Worm (Caenorhabditis elegans): Measurements from ENCODE around the gene C18F10.7.

ce11 chrIII:6251511-6251910, 26.6 kb downstream of the C18F10.7 start, which contains the start of gene amdh-1:
- no peak for TF ChIP-seq php-3 (GFP tag; IDR thresholded peaks at IDR 0.05)
- TF ChIP-seq madf-5 (GFP tag; IDR thresholded peaks at IDR 0.05), result no peak
- TF ChIP-seq ces-1 (GFP tag; optimal IDR thresholded peaks at IDR 0.05), result no peak

All from whole organism, L4 larva.